Fruit fly (Drosophila melanogaster): ENCODE data around the gene ScsbetaG.

Gene ScsbetaG

dm6 chr3L:5554377-5554776, 9.1 kb downstream of the ScsbetaG start (continued):
- peak; percentile 55 for TF ChIP-seq CG9817 (tag; optimal IDR thresholded peaks at IDR 0.05)
- TF ChIP-seq shn (GFP tag; optimal IDR thresholded peaks at IDR 0.05): no peak
- peak; percentile 67 for TF ChIP-seq CG7372 (GFP tag; IDR thresholded peaks at IDR 0.05)
- TF ChIP-seq NC2β (GFP tag; optimal IDR thresholded peaks at IDR 0.05): no peak
- TF ChIP-seq Atf6 (GFP tag; IDR thresholded peaks at IDR 0.05): peak; percentile 56
- TF ChIP-seq CG11085 (GFP tag; IDR thresholded peaks at IDR 0.05): 0 out of 2 replicates have a peak, but pooled peaks have one; percentile 32
- no peak for TF ChIP-seq btn (GFP tag; optimal IDR thresholded peaks at IDR 0.05)

- TF ChIP-seq Pdp1 (GFP tag; optimal IDR thresholded peaks at IDR 0.05): peak in 1 of 2 experiments; percentile 47
- TF ChIP-seq CG1233 (GFP tag; optimal IDR thresholded peaks at IDR 0.05): no peak
Observed at dm6 chr3L:5553717-5554116, 9.8 kb downstream of the ScsbetaG start.

- peak; percentile 92 for TF ChIP-seq nom (GFP tag; optimal IDR thresholded peaks at IDR 0.05)
- no peak for TF ChIP-seq Mes4 (GFP tag; optimal IDR thresholded peaks at IDR 0.05)
- TF ChIP-seq CG7372 (GFP tag; IDR thresholded peaks at IDR 0.05): 0 out of 2 replicates have a peak, but pooled peaks have one; percentile 18
- TF ChIP-seq tx (GFP tag; optimal IDR thresholded peaks at IDR 0.05): no peak
- peak; percentile 44 for TF ChIP-seq Med (GFP tag)
- peak; percentile 68 for TF ChIP-seq abd-A (tag; optimal IDR thresholded peaks at IDR 0.05)
- TF ChIP-seq CG12769 (tag; optimal IDR thresholded peaks at IDR 0.05): peak; percentile 14
- TF ChIP-seq sd (tag; optimal IDR thresholded peaks at IDR 0.05): peak; percentile 76
- TF ChIP-seq Trl (optimal IDR thresholded peaks at IDR 0.05): peak in 1 of 2 experiments; percentile 38
- TF ChIP-seq Trl (GFP tag; optimal IDR thresholded peaks at IDR 0.05): no peak
- no peak for TF ChIP-seq CG11085 (GFP tag; IDR thresholded peaks at IDR 0.05)
- TF ChIP-seq z (GFP tag; IDR thresholded peaks at IDR 0.05): peak; percentile 83
- peak; percentile 19 for TF ChIP-seq CG13894 (tag; optimal IDR thresholded peaks at IDR 0.05)
- TF ChIP-seq vvl (GFP tag; IDR thresholded peaks at IDR 0.05): 0 out of 2 replicates have a peak, but pooled peaks have one; percentile 31
- peak; percentile 82; the same call in 3 of the 4 replicates for TF ChIP-seq chinmo (GFP tag; IDR thresholded peaks at IDR 0.05; ENCODE audit: partially characterized antibody)
- no peak for TF ChIP-seq lilli (GFP tag; optimal IDR thresholded peaks at IDR 0.05)
- no peak for TF ChIP-seq CG9215 (GFP tag; IDR thresholded peaks at IDR 0.05)
Observed at dm6 chr3L:5551087-5551486, 12.4 kb downstream of the ScsbetaG start, which contains the start of gene frm. TSS of gene frm (minus strand) at chr3L:5551159.

- TF ChIP-seq abd-A (tag; optimal IDR thresholded peaks at IDR 0.05) (peak; percentile 50), Hey (tag; optimal IDR thresholded peaks at IDR 0.05) (no peak), Atf3 (GFP tag; optimal IDR thresholded peaks at IDR 0.05) (no peak), CG14667 (GFP tag; IDR thresholded peaks at IDR 0.05) (no peak), Ets65A (GFP tag) (peak; percentile 47), Eip74EF (GFP tag; optimal IDR thresholded peaks at IDR 0.05) (no peak), BtbVII (GFP tag; optimal IDR thresholded peaks at IDR 0.05) (no peak), CG13894 (tag; optimal IDR thresholded peaks at IDR 0.05) (peak; percentile 91), CG14441 (GFP tag; IDR thresholded peaks at IDR 0.05) (no peak), sob (GFP tag; IDR thresholded peaks at IDR 0.05) (no peak), ind (GFP tag; optimal IDR thresholded peaks at IDR 0.05) (no peak), Blimp-1 (GFP tag; optimal IDR thresholded peaks at IDR 0.05) (peak; percentile 93), chn (GFP tag; optimal IDR thresholded peaks at IDR 0.05) (no peak), Pdp1 (GFP tag; optimal IDR thresholded peaks at IDR 0.05) (peak in 1 of 2 experiments; percentile 67), CG12299 (tag; optimal IDR thresholded peaks at IDR 0.05) (no peak), grn (GFP tag; optimal IDR thresholded peaks at IDR 0.05) (peak; percentile 68), NfI (GFP tag; optimal IDR thresholded peaks at IDR 0.05) (no peak), CG10654 (GFP tag; optimal IDR thresholded peaks at IDR 0.05) (no peak), CG11695 (GFP tag; IDR thresholded peaks at IDR 0.05) (no peak), Lhr (GFP tag; optimal IDR thresholded peaks at IDR 0.05) (no peak), CG13424 (tag; optimal IDR thresholded peaks at IDR 0.05) (no peak), chinmo (GFP tag; IDR thresholded peaks at IDR 0.05; ENCODE audit: partially characterized antibody) (0 out of 4 replicates have a peak, but pooled peaks have one; percentile 22), CG2120 (GFP tag; optimal IDR thresholded peaks at IDR 0.05) (no peak), CG34422 (GFP tag; IDR thresholded peaks at IDR 0.05) (no peak), kah (GFP tag; optimal IDR thresholded peaks at IDR 0.05) (no peak)
Observed at dm6 chr3L:5548524-5549084, 14.9 kb downstream of the ScsbetaG start.

All from whole organism, embryonic.